Worm (Caenorhabditis elegans): ENCODE data around the gene Y71H2B.5.

- TF ChIP-seq ets-4 (tag; optimal IDR thresholded peaks at IDR 0.05): no peak
- no peak for TF ChIP-seq hlh-15 (tag; optimal IDR thresholded peaks at IDR 0.05)
- TF ChIP-seq nhr-232 (tag; optimal IDR thresholded peaks at IDR 0.05): no peak
- no peak for TF ChIP-seq hlh-8 (tag; optimal IDR thresholded peaks at IDR 0.05)
- no peak for TF ChIP-seq hlh-30 (tag; optimal IDR thresholded peaks at IDR 0.05; ENCODE audit: insufficient read depth)
- no peak for TF ChIP-seq ama-1 (optimal IDR thresholded peaks at IDR 0.05)
- no peak for TF ChIP-seq dmd-4 (tag; optimal IDR thresholded peaks at IDR 0.05; ENCODE audit: borderline replicate concordance)
- no peak for TF ChIP-seq fkh-10 (GFP tag; optimal IDR thresholded peaks at IDR 0.05)
- no peak for TF ChIP-seq unc-55 (GFP tag; optimal IDR thresholded peaks at IDR 0.05)
- no peak for TF ChIP-seq pha-4 (tag; optimal IDR thresholded peaks at IDR 0.05)
- TF ChIP-seq unc-86 (tag; optimal IDR thresholded peaks at IDR 0.05): no peak
- TF ChIP-seq ztf-16 (tag; optimal IDR thresholded peaks at IDR 0.05): no peak
- no peak for TF ChIP-seq madf-2 (tag; optimal IDR thresholded peaks at IDR 0.05)
Measured at ce11 chrIII:2641659-2642058, 33.8 kb downstream of the Y71H2B.5 start.

Measured in whole organism, late embryonic.